Worm (Caenorhabditis elegans) whole organism, L2 larva: ENCODE results near the gene cnnm-1.

Experiments
- elt-3 ChIP-seq: sonication (generic microtip); optimal IDR thresholded peaks from 2 replicates; lab custom pipeline; 2017; ENCODE audit warnings: missing biosample characterization, missing genetic modification characterization
- nhr-11 ChIP-seq: fragments of 150-350 bp; optimal IDR thresholded peaks from 2 replicates; lab custom pipeline; 2014; ENCODE audit warnings: missing biosample characterization, missing genetic modification characterization
- unc-62 ChIP-seq: fragments of 150-350 bp; optimal IDR thresholded peaks from 2 replicates; lab custom pipeline; 2014; ENCODE audit warnings: missing biosample characterization, missing genetic modification reagents, missing genetic modification characterization

- TF ChIP-seq elt-3 = no peak
- TF ChIP-seq unc-62 (GFP tag; lab: Kevin White, UChicago) = no peak
- TF ChIP-seq nhr-11 (tag; lab: Kevin White, UChicago) = no peak
Measured at ce11 chrIV:17216048-17216447, 9.4 kb upstream of the cnnm-1 start, which contains the start of gene Y116A8B.1.
